Fruit fly (Drosophila melanogaster) whole organism, larva: ENCODE data around the gene CG9101.

ENCODE experiments used
- noc ChIP-seq: fragments of 200-800 bp; sonication (Bioruptor generic); optimal IDR thresholded peaks from 3 replicates; lab custom pipeline; 2019; ENCODE audit warnings: missing biosample characterization, mild to moderate bottlenecking, missing genetic modification characterization, moderate library complexity

CG9101 gene

dm6 chrX:15229775-15230174 lies at the start of gene CG9101:
CG9101 (minus strand) TSS chrX:15229875.
- TF ChIP-seq noc (tag; lab: Kevin White, UChicago): no peak

dm6 chrX:15272305-15272704 lies 42.6 kb upstream of the CG9101 start, which contains the start of gene CG9106:
CG9106 (minus strand) TSS chrX:15272405.
- no peak for TF ChIP-seq noc (tag; lab: Kevin White, UChicago)

dm6 chrX:15259295-15259694 lies 29.6 kb upstream of the CG9101 start:
- TF ChIP-seq noc (tag; lab: Kevin White, UChicago): no peak

- TF ChIP-seq noc (tag; lab: Kevin White, UChicago): no peak
Measured at dm6 chrX:15244813-15245212, 15.1 kb upstream of the CG9101 start, which contains the start of gene PPYR1. PPYR1 (minus strand) TSS chrX:15244913.

dm6 chrX:15235252-15235651 lies 5.6 kb upstream of the CG9101 start:
- TF ChIP-seq noc (tag; lab: Kevin White, UChicago): no peak

- no peak for TF ChIP-seq noc (tag; lab: Kevin White, UChicago)
Measured at dm6 chrX:15223482-15223881, 6.2 kb downstream of the CG9101 start, which contains the start of gene CG43076. CG43076 (minus strand) TSS chrX:15223582.

dm6 chrX:15221076-15221475 lies 8.6 kb downstream of the CG9101 start, which contains the start of gene CG43075:
CG43075 (minus strand) TSS chrX:15221176.
- no peak for TF ChIP-seq noc (tag; lab: Kevin White, UChicago)

dm6 chrX:15216048-15216447 lies 13.6 kb downstream of the CG9101 start:
- no peak for TF ChIP-seq noc (tag; lab: Kevin White, UChicago)

- no peak for TF ChIP-seq noc (tag; lab: Kevin White, UChicago)
Measured at dm6 chrX:15210086-15210485, 19.6 kb downstream of the CG9101 start, which contains the start of gene CG5662. CG5662 (plus strand) TSS chrX:15210386.

dm6 chrX:15206536-15206935 lies 23.1 kb downstream of the CG9101 start, which contains the start of gene CG32588:
CG32588 (minus strand) TSS chrX:15206636.
- no peak for TF ChIP-seq noc (tag; lab: Kevin White, UChicago)

dm6 chrX:15203634-15204033 lies 26.0 kb downstream of the CG9101 start:
- no peak for TF ChIP-seq noc (tag; lab: Kevin White, UChicago)

dm6 chrX:15199845-15200432 lies 29.7 kb downstream of the CG9101 start:
- no peak for TF ChIP-seq noc (tag; lab: Kevin White, UChicago)
